Worm (Caenorhabditis elegans): Measurements from ENCODE around the gene cbd-1.

- TF ChIP-seq flh-1 (GFP tag; optimal IDR thresholded peaks at IDR 0.05) (no peak), nhr-237 (tag; optimal IDR thresholded peaks at IDR 0.05) (no peak), ceh-39 (tag; optimal IDR thresholded peaks at IDR 0.05) (no peak), unc-39 (tag; optimal IDR thresholded peaks at IDR 0.05) (no peak), blmp-1 (tag; optimal IDR thresholded peaks at IDR 0.05) (no peak), bed-3 (GFP tag; optimal IDR thresholded peaks at IDR 0.05) (no peak), mls-2 (tag; optimal IDR thresholded peaks at IDR 0.05) (no peak)
Measured at ce11 chrIV:11337021-11337420, 35.8 kb upstream of the cbd-1 start, which contains the start of gene F54E12.2.

Measured in whole organism, mixed stage, embryonic.